Worm (Caenorhabditis elegans): ENCODE data around the gene lido-7.

ce11 chrII:3002211-3002610 lies 14.1 kb downstream of the lido-7 start, which contains the start of gene lido-10:
- TF ChIP-seq unc-62 (GFP tag; optimal IDR thresholded peaks at IDR 0.05): no peak
- TF ChIP-seq mab-5 (tag; optimal IDR thresholded peaks at IDR 0.05): no peak
- TF ChIP-seq ztf-11 (tag; optimal IDR thresholded peaks at IDR 0.05): no peak
- TF ChIP-seq lin-13 (tag; optimal IDR thresholded peaks at IDR 0.05): no peak
- no peak for TF ChIP-seq flh-1 (GFP tag; optimal IDR thresholded peaks at IDR 0.05)
- TF ChIP-seq nhr-237 (tag; optimal IDR thresholded peaks at IDR 0.05): no peak
- no peak for TF ChIP-seq nhr-76 (tag; optimal IDR thresholded peaks at IDR 0.05)
- no peak for TF ChIP-seq sem-2 (GFP tag; optimal IDR thresholded peaks at IDR 0.05)
- TF ChIP-seq pha-4 (tag; optimal IDR thresholded peaks at IDR 0.05): no peak
- TF ChIP-seq blmp-1 (tag; optimal IDR thresholded peaks at IDR 0.05): no peak
- TF ChIP-seq unc-39 (tag; optimal IDR thresholded peaks at IDR 0.05): no peak

All from whole organism, mixed stage, embryonic.